Worm (Caenorhabditis elegans): ENCODE results near the gene R11.4.

The R11.4 gene

ce11 chrX:16205880-16206279 lies 4.5 kb downstream of the R11.4 start:
- peak; percentile 53; the same call in 1 of the 2 replicates for TF ChIP-seq php-3 (GFP tag; IDR thresholded peaks at IDR 0.05)
- TF ChIP-seq aly-2 (tag; optimal IDR thresholded peaks at IDR 0.05) = no peak
- TF ChIP-seq mes-2 (tag; optimal IDR thresholded peaks at IDR 0.05; ENCODE audit: poor library complexity, severe bottlenecking) = peak; percentile 65
- TF ChIP-seq arid-1 (GFP tag; conservative IDR thresholded peaks at IDR 0.05) = no peak
- peak; percentile 87 for TF ChIP-seq F37D6.2 (tag; optimal IDR thresholded peaks at IDR 0.05)
- TF ChIP-seq zip-2 (tag; optimal IDR thresholded peaks at IDR 0.05) = peak; percentile 33
- TF ChIP-seq Y105C5A.15 (GFP tag; IDR thresholded peaks at IDR 0.05) = no peak
- TF ChIP-seq vab-7 (GFP tag; IDR thresholded peaks at IDR 0.05) = peak; percentile 31; the same call in 1 of the 2 replicates
- peak; percentile 73 for TF ChIP-seq T26A8.4 (GFP tag; IDR thresholded peaks at IDR 0.05)
- no peak for TF ChIP-seq snpc-1.2 (GFP tag; IDR thresholded peaks at IDR 0.05)
- TF ChIP-seq gei-8 (GFP tag; optimal IDR thresholded peaks at IDR 0.05) = no peak
- TF ChIP-seq unc-62 (GFP tag; optimal IDR thresholded peaks at IDR 0.05 in 1 of 2) = no peak
- TF ChIP-seq unc-62 (tag; optimal IDR thresholded peaks at IDR 0.05) = no peak
- peak; percentile 67 for TF ChIP-seq jun-1 (tag; optimal IDR thresholded peaks at IDR 0.05)
- peak; percentile 4 for TF ChIP-seq nhr-10 (tag; optimal IDR thresholded peaks at IDR 0.05)
- TF ChIP-seq duxl-1 (tag; optimal IDR thresholded peaks at IDR 0.05; ENCODE audit: poor library complexity) = peak; percentile 69
- peak; percentile 47; the same call in 1 of the 2 replicates for TF ChIP-seq lin-29 (GFP tag; IDR thresholded peaks at IDR 0.05)
- TF ChIP-seq ceh-28 (tag; optimal IDR thresholded peaks at IDR 0.05) = peak; percentile 68
- peak; percentile 60 for TF ChIP-seq ztf-7 (tag; optimal IDR thresholded peaks at IDR 0.05)
- TF ChIP-seq ztf-11 (tag; optimal IDR thresholded peaks at IDR 0.05) = no peak
- peak; percentile 51 for TF ChIP-seq nhr-11 (tag; optimal IDR thresholded peaks at IDR 0.05)
- TF ChIP-seq mxl-2 (GFP tag; conservative IDR thresholded peaks at IDR 0.05) = no peak
- peak; percentile 83 for TF ChIP-seq nhr-42 (GFP tag; IDR thresholded peaks at IDR 0.05)
- TF ChIP-seq dve-1 (tag; optimal IDR thresholded peaks at IDR 0.05; ENCODE audit: insufficient read depth) = peak; percentile 63
- no peak for TF ChIP-seq nhr-111 (GFP tag; optimal IDR thresholded peaks at IDR 0.05)
- 0 out of 2 replicates have a peak, but pooled peaks have one; percentile 22 for TF ChIP-seq ctbp-1 (GFP tag; IDR thresholded peaks at IDR 0.05)
- peak; percentile 59 for TF ChIP-seq dmd-6 (GFP tag; IDR thresholded peaks at IDR 0.05)
- TF ChIP-seq mep-1 (tag; optimal IDR thresholded peaks at IDR 0.05) = peak; percentile 89
- peak; percentile 32 for TF ChIP-seq dpl-1 (GFP tag; optimal IDR thresholded peaks at IDR 0.05)
- peak; percentile 50 for TF ChIP-seq ces-1 (GFP tag; optimal IDR thresholded peaks at IDR 0.05)
- TF ChIP-seq hmg-1.1 (GFP tag; IDR thresholded peaks at IDR 0.05) = peak; percentile 91
- TF ChIP-seq spr-1 (tag; optimal IDR thresholded peaks at IDR 0.05) = peak; percentile 69
- TF ChIP-seq ceh-20 (GFP tag; IDR thresholded peaks at IDR 0.05) = 0 out of 2 replicates have a peak, but pooled peaks have one; percentile 32
- peak; percentile 90 for TF ChIP-seq nhr-102 (tag; optimal IDR thresholded peaks at IDR 0.05)
- TF ChIP-seq aha-1 (tag) = peak; percentile 62
- TF ChIP-seq nhr-48 (tag; optimal IDR thresholded peaks at IDR 0.05) = peak; percentile 36
- TF ChIP-seq lin-1 (GFP tag; IDR thresholded peaks at IDR 0.05) = 0 out of 2 replicates have a peak, but pooled peaks have one; percentile 33
- peak; percentile 90 for TF ChIP-seq F10B5.3 (tag; optimal IDR thresholded peaks at IDR 0.05)
- TF ChIP-seq mdl-1 (tag; optimal IDR thresholded peaks at IDR 0.05) = peak in 1 of 2 experiments; percentile 29
- TF ChIP-seq pha-4 (GFP tag; IDR thresholded peaks at IDR 0.05) = peak; percentile 41; the same call in 1 of the 2 replicates
- no peak for TF ChIP-seq pha-4 (tag; optimal IDR thresholded peaks at IDR 0.05)
- TF ChIP-seq hif-1 (tag; optimal IDR thresholded peaks at IDR 0.05) = peak in 1 of 2 experiments; percentile 35
- no peak for TF ChIP-seq zfp-2 (tag; optimal IDR thresholded peaks at IDR 0.05)
- no peak for TF ChIP-seq ZK337.2 (GFP tag; IDR thresholded peaks at IDR 0.05)
- TF ChIP-seq hlh-30 (tag; optimal IDR thresholded peaks at IDR 0.05; ENCODE audit: insufficient read depth) = peak; percentile 72
- no peak for TF ChIP-seq dmd-8 (GFP tag; IDR thresholded peaks at IDR 0.05)
- no peak for TF ChIP-seq snpc-4 (tag; optimal IDR thresholded peaks at IDR 0.05)
- TF ChIP-seq lin-38 (GFP tag; IDR thresholded peaks at IDR 0.05) = peak; percentile 53
- peak; percentile 91 for TF ChIP-seq rbr-2 (tag; optimal IDR thresholded peaks at IDR 0.05)
- TF ChIP-seq nhr-28 (tag; optimal IDR thresholded peaks at IDR 0.05) = peak; percentile 42
- TF ChIP-seq spr-3 (GFP tag; optimal IDR thresholded peaks at IDR 0.05) = peak; percentile 36

Measured in whole organism, L4 larva.